Fruit fly (Drosophila melanogaster) whole organism, larva: ENCODE measurements around the gene CG17826.

Source experiments
- noc ChIP-seq: fragments of 200-800 bp; sonication (Bioruptor generic); optimal IDR thresholded peaks from 3 replicates; lab custom pipeline; 2019; ENCODE audit warnings: missing biosample characterization, mild to moderate bottlenecking, missing genetic modification characterization, moderate library complexity

CG17826 gene

DNA sequence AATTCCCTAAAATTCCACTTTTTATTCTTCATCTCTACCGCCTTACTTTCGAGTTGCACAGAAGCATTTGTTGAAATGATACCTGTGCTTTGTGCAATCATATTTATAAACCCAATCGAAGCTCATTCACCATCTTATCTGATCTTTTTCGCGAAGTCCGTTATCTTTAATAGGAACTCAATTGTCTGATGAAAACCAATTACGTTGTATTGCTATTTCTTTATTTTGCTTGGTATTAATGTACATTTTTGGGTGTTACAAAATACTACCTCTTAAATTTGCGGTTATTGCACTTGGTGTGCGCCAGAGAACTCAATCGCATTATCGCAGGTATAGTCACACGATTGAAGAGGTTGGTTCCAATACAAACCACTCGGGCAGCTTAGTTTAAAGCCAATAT, 23.2 kb downstream of the CG17826 start, which contains the start of gene Muc68E:
TSS of gene Muc68E (minus strand) at position 101 of the 400 bp plus-strand sequence.
- TF ChIP-seq noc (tag; lab: Kevin White, UChicago): no peak

dm6 chr3L:11973690-11974089, 24.1 kb downstream of the CG17826 start, which contains the start of gene CG42397:
Gene CG42397, minus strand, starts transcription at chr3L:11973790.
- no peak for TF ChIP-seq noc (tag; lab: Kevin White, UChicago)

dm6 chr3L:11974605-11975004, 25.0 kb downstream of the CG17826 start, which contains the start of gene CG14125:
Gene CG14125, plus strand, starts transcription at chr3L:11974905.
- no peak for TF ChIP-seq noc (tag; lab: Kevin White, UChicago)

DNA sequence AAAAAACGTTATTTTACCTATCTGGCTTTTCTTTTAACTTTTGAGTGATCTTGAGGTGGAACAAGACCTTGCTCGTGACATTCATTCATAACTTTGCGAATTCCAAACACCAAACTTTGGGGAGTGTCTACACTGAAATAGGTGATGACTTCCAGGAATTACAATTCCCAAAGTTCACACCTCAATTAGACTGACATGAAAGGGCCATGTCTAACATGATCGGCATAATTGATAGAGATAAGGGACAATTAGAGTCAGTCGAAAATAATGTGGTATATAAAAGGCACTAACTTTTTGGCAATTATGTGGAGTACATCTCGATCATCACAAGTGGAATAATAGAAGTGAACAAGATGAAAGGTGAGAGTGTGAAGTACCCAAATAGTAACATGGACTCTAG, 26.2 kb downstream of the CG17826 start, which contains the start of gene CG43896:
TSS of gene CG43896 (plus strand) at position 301 of the 400 bp plus-strand sequence.
- TF ChIP-seq noc (tag; lab: Kevin White, UChicago): no peak

dm6 chr3L:11984606-11985005, 35.0 kb downstream of the CG17826 start, which contains the start of gene CG6938:
Gene CG6938, plus strand, starts transcription at chr3L:11984906.
- TF ChIP-seq noc (tag; lab: Kevin White, UChicago): no peak

- TF ChIP-seq noc (tag; lab: Kevin White, UChicago): no peak
These were observed 40.8 kb downstream of the CG17826 start, which contains the start of gene CG6931 for dm6 chr3L:11990436-11990835. Gene CG6931, plus strand, starts transcription at chr3L:11990736.

dm6 chr3L:11992960-11993359, 43.3 kb downstream of the CG17826 start, which contains the start of gene viaf:
Gene viaf, minus strand, starts transcription at chr3L:11993179.
- TF ChIP-seq noc (tag; lab: Kevin White, UChicago): no peak

DNA sequence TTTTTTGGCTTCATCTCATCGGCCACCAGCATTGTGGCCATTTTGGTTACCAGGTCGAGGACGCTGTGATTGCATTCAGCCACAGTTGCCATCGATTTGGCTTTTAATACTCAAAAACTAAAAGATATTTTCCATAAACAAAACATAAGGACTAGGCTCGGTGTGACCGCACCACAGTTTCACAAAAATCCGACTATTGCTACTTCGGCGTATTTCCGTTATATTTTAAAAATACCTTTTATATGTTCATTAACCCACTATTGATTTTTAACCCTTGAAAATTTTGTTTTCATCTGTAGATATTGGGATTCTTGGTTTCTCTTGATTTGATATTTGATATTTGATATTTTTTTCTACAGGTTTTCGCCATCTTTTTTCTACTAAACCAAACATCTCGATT, 48.3 kb downstream of the CG17826 start, which contains the start of gene Grip163:
TSS of gene Grip163 (minus strand) at position 180 of the 400 bp plus-strand sequence.
- TF ChIP-seq noc (tag; lab: Kevin White, UChicago): no peak
